Worm (Caenorhabditis elegans) whole organism, L4 larva: Measurements from ENCODE around the gene F35D11.1.

Experiments used
- ZK546.5 ChIP-seq, 2 experiments: sonication (generic microtip); optimal IDR thresholded peaks; 2 replicates each; lab custom pipeline; 2017; ENCODE audit warnings: missing biosample characterization in 2 of 2, missing genetic modification characterization in 2 of 2
- aly-2 ChIP-seq: sonication (generic microtip); optimal IDR thresholded peaks from 2 replicates; lab custom pipeline; 2018; ENCODE audit warnings: missing biosample characterization, missing genetic modification characterization
- egl-43 ChIP-seq: fragments of 200-800 bp; sonication (Bioruptor generic); IDR thresholded peaks from 2 replicates; pipeline ENCODE4 v1.3.6; 2022; ENCODE audit warnings: missing genetic modification reagents, missing genetic modification characterization, missing compliant biosample characterization
- fos-1 ChIP-seq: fragments of 150-350 bp; optimal IDR thresholded peaks from 2 replicates; lab custom pipeline; 2014; ENCODE audit warnings: missing biosample characterization, missing genetic modification characterization
- hlh-30 ChIP-seq: sonication (generic microtip); optimal IDR thresholded peaks from 2 replicates; lab custom pipeline; 2017; ENCODE audit warnings: antibody characterized with exemption, mild to moderate bottlenecking, missing genetic modification characterization, missing compliant biosample characterization; ENCODE audit not compliant: insufficient read depth
- mdl-1 ChIP-seq, 2 experiments: fragments of 150-350 bp in 1 of 2; sonication (generic microtip) in 1 of 2; optimal IDR thresholded peaks; 2 replicates each; lab custom pipeline; 2014 to 2017; ENCODE audit warnings: missing biosample characterization in 2 of 2, missing genetic modification characterization in 2 of 2
- nhr-11 ChIP-seq: fragments of 150-350 bp; optimal IDR thresholded peaks from 2 replicates; lab custom pipeline; 2014; ENCODE audit warnings: missing biosample characterization, missing genetic modification characterization
- skn-1 ChIP-seq: fragments of 150-350 bp; optimal IDR thresholded peaks from 2 replicates; lab custom pipeline; 2014; ENCODE audit warnings: missing biosample characterization, missing genetic modification characterization
- snpc-4 ChIP-seq: fragments of 150-350 bp; optimal IDR thresholded peaks from 2 replicates; lab custom pipeline; 2014; ENCODE audit warnings: missing biosample characterization, missing genetic modification characterization
- unc-62 ChIP-seq, 3 experiments: fragments of 150-350 bp in 1 of 3; sonication (generic microtip); optimal IDR thresholded peaks in 2 of 3; peaks in 1 of 3; 1 replicate in 1 of 3; 2 replicates in 2 of 3; lab custom pipeline; 2014 to 2017; ENCODE audit warnings: missing biosample characterization in 3 of 3, missing genetic modification characterization in 3 of 3, missing genetic modification reagents in 3 of 3, missing genotype in 1 of 3
- ztf-11 ChIP-seq: fragments of 150-350 bp; optimal IDR thresholded peaks from 2 replicates; lab custom pipeline; 2014; ENCODE audit warnings: missing biosample characterization, missing genetic modification characterization

- no peak for TF ChIP-seq ztf-11 (tag; lab: Kevin White, UChicago)
- no peak for TF ChIP-seq skn-1 (tag; lab: Kevin White, UChicago)
- TF ChIP-seq nhr-11, result no peak
- no peak for TF ChIP-seq hlh-30
- no peak for TF ChIP-seq unc-62 (GFP tag; optimal IDR thresholded peaks at IDR 0.05 in 1 of 2; lab: Kevin White, UChicago)
- TF ChIP-seq unc-62 (tag; optimal IDR thresholded peaks at IDR 0.05; lab: Kevin White, UChicago), result no peak
- no peak for TF ChIP-seq mdl-1 (tag; optimal IDR thresholded peaks at IDR 0.05; lab: Kevin White, UChicago)
- no peak for TF ChIP-seq ZK546.5 (tag; optimal IDR thresholded peaks at IDR 0.05; lab: Kevin White, UChicago)
- TF ChIP-seq egl-43 (GFP tag; lab: Robert Waterston, UW), result no peak
- no peak for TF ChIP-seq aly-2 (tag; lab: Kevin White, UChicago)
- no peak for TF ChIP-seq snpc-4 (tag; lab: Kevin White, UChicago)
- TF ChIP-seq fos-1, result no peak
Observed at ce11 chrII:4608073-4608472, 18.6 kb upstream of the F35D11.1 start, which contains the start of gene F35D11.3.
